Fruit fly (Drosophila melanogaster) whole organism, prepupa: ENCODE data around the gene mthl7.

Experiments used
- CG6276 ChIP-seq: fragments of 200-800 bp; sonication (Bioruptor generic); optimal IDR thresholded peaks from 2 replicates; lab custom pipeline; 2017; ENCODE audit warnings: missing biosample characterization, mild to moderate bottlenecking, missing genetic modification characterization
- Eip75B ChIP-seq: fragments of 200-800 bp; sonication (Bioruptor generic); optimal IDR thresholded peaks from 3 replicates; lab custom pipeline; 2016; ENCODE audit warnings: missing biosample characterization, missing genetic modification characterization
- svp ChIP-seq: fragments of 200-800 bp; sonication (Bioruptor generic); peaks from one replicate; lab custom pipeline; 2016; ENCODE audit warnings: missing biosample characterization, missing genetic modification characterization

- TF ChIP-seq svp (GFP tag; lab: Kevin White, UChicago) (peak; percentile 75), Eip75B (GFP tag; lab: Kevin White, UChicago) (no peak), CG6276 (GFP tag; lab: Kevin White, UChicago) (peak; percentile 36)
Observed at dm6 chr3L:8156199-8156598, 24.1 kb downstream of the mthl7 start.
